Worm (Caenorhabditis elegans) whole organism, mixed stage, embryonic: ENCODE data around the gene sbt-1.

Experiments used
- M03D4.4 ChIP-seq: sonication (generic microtip); optimal IDR thresholded peaks from 2 replicates; lab custom pipeline; 2017; ENCODE audit warnings: mild to moderate bottlenecking, missing genetic modification characterization, missing compliant biosample characterization
- bed-3 ChIP-seq: fragments of 200-800 bp; sonication (Bioruptor generic); optimal IDR thresholded peaks from 3 replicates; lab custom pipeline; 2018; ENCODE audit warnings: mild to moderate bottlenecking, missing genetic modification characterization, moderate library complexity, missing compliant biosample characterization
- blmp-1 ChIP-seq: fragments of 150-350 bp; optimal IDR thresholded peaks from 2 replicates; lab custom pipeline; 2014; ENCODE audit warnings: missing biosample characterization, missing genetic modification characterization
- ceh-43 ChIP-seq: fragments of 200-800 bp; sonication (Bioruptor generic); optimal IDR thresholded peaks from 2 replicates; lab custom pipeline; 2018; ENCODE audit warnings: mild to moderate bottlenecking, missing genetic modification characterization, moderate library complexity, missing compliant biosample characterization
- ceh-83 ChIP-seq: fragments of 200-800 bp; sonication (Bioruptor generic); optimal IDR thresholded peaks from 2 replicates; lab custom pipeline; 2018; ENCODE audit warnings: mild to moderate bottlenecking, missing genetic modification characterization, missing compliant biosample characterization
- cnd-1 ChIP-seq: fragments of 200-800 bp; sonication (Bioruptor generic); optimal IDR thresholded peaks from 2 replicates; lab custom pipeline; 2018; ENCODE audit warnings: mild to moderate bottlenecking, missing genetic modification characterization, missing compliant biosample characterization
- drap-1 ChIP-seq: fragments of 200-800 bp; sonication (Bioruptor generic); optimal IDR thresholded peaks from 3 replicates; lab custom pipeline; 2018; ENCODE audit warnings: mild to moderate bottlenecking, missing genetic modification characterization, missing compliant biosample characterization
- elt-3 ChIP-seq: fragments of 150-350 bp; optimal IDR thresholded peaks from 2 replicates; lab custom pipeline; 2014; ENCODE audit warnings: missing biosample characterization, missing genetic modification characterization
- flh-1 ChIP-seq: fragments of 200-800 bp; sonication (Bioruptor generic); optimal IDR thresholded peaks from 2 replicates; lab custom pipeline; 2018; ENCODE audit warnings: mild to moderate bottlenecking, missing genetic modification characterization, moderate library complexity, missing compliant biosample characterization
- ham-2 ChIP-seq: fragments of 200-800 bp; sonication (Bioruptor generic); optimal IDR thresholded peaks from 2 replicates; lab custom pipeline; 2018; ENCODE audit warnings: mild to moderate bottlenecking, missing genetic modification characterization, missing compliant biosample characterization
- hlh-1 ChIP-seq: fragments of 150-350 bp; optimal IDR thresholded peaks from 2 replicates; lab custom pipeline; 2014; ENCODE audit warnings: missing biosample characterization, missing genetic modification reagents, missing genetic modification characterization
- lin-32 ChIP-seq: fragments of 200-800 bp; sonication (Bioruptor generic); optimal IDR thresholded peaks from 2 replicates; lab custom pipeline; 2018; ENCODE audit warnings: mild to moderate bottlenecking, missing genetic modification characterization, missing compliant biosample characterization
- lsy-2 ChIP-seq: fragments of 150-350 bp; optimal IDR thresholded peaks from 2 replicates; lab custom pipeline; 2014; ENCODE audit warnings: missing biosample characterization, missing genetic modification characterization
- mep-1 ChIP-seq: fragments of 150-350 bp; optimal IDR thresholded peaks from 2 replicates; lab custom pipeline; 2017; ENCODE audit warnings: missing biosample characterization, missing genetic modification reagents, missing genetic modification characterization, inconsistent platforms
- mls-2 ChIP-seq: sonication (generic microtip); optimal IDR thresholded peaks from 2 replicates; lab custom pipeline; 2016; ENCODE audit warnings: mild to moderate bottlenecking, missing genetic modification characterization, moderate library complexity, missing compliant biosample characterization
- nhr-12 ChIP-seq: fragments of 150-350 bp; optimal IDR thresholded peaks from 2 replicates; lab custom pipeline; 2014; ENCODE audit warnings: missing biosample characterization, missing genetic modification characterization
- nhr-2 ChIP-seq: fragments of 150-350 bp; optimal IDR thresholded peaks from 2 replicates; lab custom pipeline; 2014; ENCODE audit warnings: missing biosample characterization, missing genetic modification characterization
- nhr-237 ChIP-seq: fragments of 150-350 bp; optimal IDR thresholded peaks from 2 replicates; lab custom pipeline; 2014; ENCODE audit warnings: missing biosample characterization, missing genetic modification characterization
- nhr-76 ChIP-seq: sonication (generic microtip); optimal IDR thresholded peaks from 2 replicates; lab custom pipeline; 2017; ENCODE audit warnings: missing biosample characterization, missing genetic modification characterization
- sem-2 ChIP-seq: fragments of 200-800 bp; sonication (Bioruptor generic); optimal IDR thresholded peaks from 2 replicates; lab custom pipeline; 2018; ENCODE audit warnings: mild to moderate bottlenecking, missing genetic modification characterization, missing compliant biosample characterization
- snpc-4 ChIP-seq: fragments of 150-350 bp; optimal IDR thresholded peaks from 2 replicates; lab custom pipeline; 2014; ENCODE audit warnings: missing biosample characterization, missing genetic modification characterization
- sptf-1 ChIP-seq: sonication (generic microtip); optimal IDR thresholded peaks from 2 replicates; lab custom pipeline; 2017; ENCODE audit warnings: mild to moderate bottlenecking, missing genetic modification characterization, moderate library complexity, missing compliant biosample characterization
- unc-120 ChIP-seq: sonication (generic microtip); optimal IDR thresholded peaks from 2 replicates; lab custom pipeline; 2017; ENCODE audit warnings: missing genetic modification characterization, missing compliant biosample characterization; ENCODE audit not compliant: poor library complexity, severe bottlenecking
- unc-62 ChIP-seq: fragments of 150-350 bp; optimal IDR thresholded peaks from 2 replicates; lab custom pipeline; 2014; ENCODE audit warnings: missing biosample characterization, missing genetic modification reagents, missing genetic modification characterization
- zip-8 ChIP-seq: fragments of 150-350 bp; optimal IDR thresholded peaks from 2 replicates; lab custom pipeline; 2014; ENCODE audit warnings: missing biosample characterization, missing genetic modification characterization
- ztf-11 ChIP-seq: fragments of 150-350 bp; optimal IDR thresholded peaks from 2 replicates; lab custom pipeline; 2014; ENCODE audit warnings: missing biosample characterization, missing genetic modification characterization

sbt-1 gene

ce11 chrV:20802906-20803305 is 25.8 kb downstream of the sbt-1 start, which contains the start of gene Y44A6D.5:
Gene Y44A6D.5 (minus strand): TSS chrV:20803006.
- TF ChIP-seq ztf-11 (tag; lab: Kevin White, UChicago) (no peak), cnd-1 (tag; lab: Kevin White, UChicago) (no peak), lin-32 (no peak), bed-3 (GFP tag; lab: Kevin White, UChicago) (no peak), drap-1 (GFP tag; lab: Kevin White, UChicago) (no peak), hlh-1 (tag; lab: Kevin White, UChicago) (no peak), elt-3 (tag; lab: Kevin White, UChicago) (no peak), unc-62 (GFP tag; lab: Kevin White, UChicago) (no peak), nhr-237 (tag; lab: Kevin White, UChicago) (no peak)

ce11 chrV:20797918-20798317 is 30.8 kb downstream of the sbt-1 start, which contains the start of gene sdf-9:
Gene sdf-9 (plus strand): TSS chrV:20798218.
- TF ChIP-seq mls-2 (tag; lab: Kevin White, UChicago) (no peak), flh-1 (GFP tag; lab: Kevin White, UChicago) (no peak), ceh-83 (no peak), cnd-1 (tag; lab: Kevin White, UChicago) (no peak), lsy-2 (tag; lab: Kevin White, UChicago) (no peak), blmp-1 (tag; lab: Kevin White, UChicago) (no peak), drap-1 (GFP tag; lab: Kevin White, UChicago) (no peak), lin-32 (no peak), M03D4.4 (tag; lab: Kevin White, UChicago) (no peak)
- TF ChIP-seq, all 35 proteins: peak for 0

- TF ChIP-seq unc-62 (GFP tag; lab: Kevin White, UChicago): peak; percentile 18
- peak; percentile 72 for TF ChIP-seq unc-120 (tag; lab: Kevin White, UChicago)
- peak; percentile 41 for TF ChIP-seq drap-1 (GFP tag; lab: Kevin White, UChicago)
- peak; percentile 93 for TF ChIP-seq hlh-1 (tag; lab: Kevin White, UChicago)
- TF ChIP-seq nhr-12: no peak
- TF ChIP-seq sptf-1: no peak
These were observed 34.9 kb downstream of the sbt-1 start for ce11 chrV:20793761-20794160.

- TF ChIP-seq cnd-1 (tag; lab: Kevin White, UChicago) (no peak), ceh-43 (GFP tag; lab: Kevin White, UChicago) (no peak), sem-2 (no peak), nhr-237 (tag; lab: Kevin White, UChicago) (no peak), sptf-1 (no peak), flh-1 (GFP tag; lab: Kevin White, UChicago) (no peak), ham-2 (GFP tag; lab: Kevin White, UChicago) (no peak), unc-62 (GFP tag; lab: Kevin White, UChicago) (no peak), unc-120 (tag; lab: Kevin White, UChicago) (no peak), nhr-2 (tag; lab: Kevin White, UChicago) (no peak), lsy-2 (tag; lab: Kevin White, UChicago) (no peak), bed-3 (GFP tag; lab: Kevin White, UChicago) (no peak), nhr-76 (tag; lab: Kevin White, UChicago) (no peak)
These were observed 36.2 kb downstream of the sbt-1 start, which contains the start of gene Y44A6D.3 for ce11 chrV:20792371-20792890. Gene Y44A6D.3 (minus strand): TSS chrV:20792421.

ce11 chrV:20790616-20791015 is 38.1 kb downstream of the sbt-1 start:
- TF ChIP-seq zip-8 (tag; lab: Kevin White, UChicago): no peak
- no peak for TF ChIP-seq mep-1 (tag; lab: Kevin White, UChicago)
- TF ChIP-seq ceh-83: no peak
- no peak for TF ChIP-seq cnd-1 (tag; lab: Kevin White, UChicago)
- TF ChIP-seq bed-3 (GFP tag; lab: Kevin White, UChicago): no peak
- TF ChIP-seq ztf-11 (tag; lab: Kevin White, UChicago): no peak
- TF ChIP-seq snpc-4 (tag; lab: Kevin White, UChicago): no peak
- no peak for TF ChIP-seq unc-62 (GFP tag; lab: Kevin White, UChicago)
- TF ChIP-seq nhr-237 (tag; lab: Kevin White, UChicago): no peak

- TF ChIP-seq drap-1 (GFP tag; lab: Kevin White, UChicago) (peak; percentile 39), ceh-43 (GFP tag; lab: Kevin White, UChicago) (no peak)
These were observed 38.7 kb downstream of the sbt-1 start, which contains the start of gene Y44A6D.1 for ce11 chrV:20790011-20790410. Gene Y44A6D.1 (minus strand): TSS chrV:20790033.
